Fruit fly (Drosophila melanogaster) S2 (cell line): Measurements from ENCODE around the gene by.

Source experiments
- CG8478 ChIP-seq: fragments of >200 bp; optimal IDR thresholded peaks from 2 replicates; lab custom pipeline; 2018
- CTCF ChIP-seq, 2 experiments: fragments of >200 bp; optimal IDR thresholded peaks; 2 replicates each; lab custom pipeline; 2018

DNA sequence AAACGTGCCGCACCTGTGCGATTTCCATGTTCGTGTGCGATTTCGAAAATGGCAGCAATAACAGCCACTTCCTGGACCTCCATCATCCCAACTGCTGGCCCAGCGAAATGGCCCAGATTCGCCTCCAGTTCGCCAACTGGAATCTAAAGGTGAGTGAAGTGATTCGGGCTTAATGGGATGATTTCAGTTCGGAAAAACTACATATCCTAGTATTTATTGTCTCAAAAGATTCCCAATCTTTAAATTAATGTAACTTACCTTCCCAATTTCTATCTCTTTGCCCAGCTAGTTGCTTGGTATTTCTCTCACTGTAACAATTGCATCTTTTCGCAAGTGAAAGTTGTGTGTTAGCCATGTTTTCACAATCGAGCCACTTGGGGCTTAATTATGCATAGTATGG, 49.2 kb upstream of the by start:
- TF ChIP-seq CTCF (optimal IDR thresholded peaks at IDR 0.05; lab: Kevin White, UChicago) (no peak), CG8478 (lab: Kevin White, UChicago) (no peak)
